Worm (Caenorhabditis elegans) whole organism, young adult: ENCODE measurements around the gene ephx-1.

ENCODE experiments used
- aptf-3 ChIP-seq: fragments of 200-800 bp; sonication (Bioruptor generic); IDR thresholded peaks from 2 replicates; pipeline ENCODE4 v1.3.6; 2022; ENCODE audit warnings: missing genetic modification characterization, missing compliant biosample characterization
- dpl-1 ChIP-seq: fragments of 150-350 bp; optimal IDR thresholded peaks from 2 replicates; lab custom pipeline; 2014; ENCODE audit warnings: missing biosample characterization, missing genetic modification reagents, missing genetic modification characterization
- nhr-179 ChIP-seq: sonication (generic microtip); optimal IDR thresholded peaks from 2 replicates; lab custom pipeline; 2016; ENCODE audit warnings: mild to moderate bottlenecking, missing genetic modification characterization, missing compliant biosample characterization
- sdz-38 ChIP-seq: sonication (generic microtip); optimal IDR thresholded peaks from 2 replicates; lab custom pipeline; 2016; ENCODE audit warnings: missing genotype, missing genetic modification characterization, missing compliant biosample characterization
- ztf-28 ChIP-seq: fragments of 200-800 bp; sonication (Bioruptor generic); IDR thresholded peaks from 2 replicates; pipeline ENCODE4 v1.3.6; 2022; ENCODE audit warnings: missing genetic modification reagents, missing genetic modification characterization, missing compliant biosample characterization

- TF ChIP-seq sdz-38 (tag; lab: Kevin White, UChicago) (no peak), aptf-3 (GFP tag; lab: Robert Waterston, UW) (no peak), dpl-1 (GFP tag; lab: Kevin White, UChicago) (no peak), ztf-28 (GFP tag; lab: Robert Waterston, UW) (no peak), nhr-179 (no peak)
These were observed 22.4 kb upstream of the ephx-1 start, which contains the start of gene lin-31 for ce11 chrII:3982313-3982712.
